Worm (Caenorhabditis elegans) whole organism, mixed stage, embryonic: ENCODE measurements around the gene abhd-3.2.

Experiments
- ceh-39 ChIP-seq: fragments of 150-350 bp; optimal IDR thresholded peaks from 2 replicates; lab custom pipeline; 2014; ENCODE audit warnings: missing biosample characterization, missing genetic modification characterization
- cnd-1 ChIP-seq: fragments of 200-800 bp; sonication (Bioruptor generic); optimal IDR thresholded peaks from 2 replicates; lab custom pipeline; 2018; ENCODE audit warnings: mild to moderate bottlenecking, missing genetic modification characterization, missing compliant biosample characterization
- drap-1 ChIP-seq: fragments of 200-800 bp; sonication (Bioruptor generic); optimal IDR thresholded peaks from 3 replicates; lab custom pipeline; 2018; ENCODE audit warnings: mild to moderate bottlenecking, missing genetic modification characterization, missing compliant biosample characterization
- elt-1 ChIP-seq: sonication (generic microtip); optimal IDR thresholded peaks from 2 replicates; lab custom pipeline; 2017; ENCODE audit warnings: missing genetic modification characterization, mild to moderate bottlenecking, missing compliant biosample characterization, antibody characterized with exemption, moderate library complexity, borderline replicate concordance; ENCODE audit not compliant: insufficient read depth
- elt-3 ChIP-seq: fragments of 150-350 bp; optimal IDR thresholded peaks from 2 replicates; lab custom pipeline; 2014; ENCODE audit warnings: missing biosample characterization, missing genetic modification characterization
- lin-13 ChIP-seq: fragments of 150-350 bp; optimal IDR thresholded peaks from 2 replicates; lab custom pipeline; 2014; ENCODE audit warnings: missing biosample characterization, missing genetic modification characterization
- mab-5 ChIP-seq: fragments of 150-350 bp; optimal IDR thresholded peaks from 2 replicates; lab custom pipeline; 2014; ENCODE audit warnings: missing biosample characterization, missing genetic modification characterization
- nhr-237 ChIP-seq: fragments of 150-350 bp; optimal IDR thresholded peaks from 2 replicates; lab custom pipeline; 2014; ENCODE audit warnings: missing biosample characterization, missing genetic modification characterization
- nhr-76 ChIP-seq: sonication (generic microtip); optimal IDR thresholded peaks from 2 replicates; lab custom pipeline; 2017; ENCODE audit warnings: missing biosample characterization, missing genetic modification characterization
- pha-4 ChIP-seq: fragments of 150-350 bp; optimal IDR thresholded peaks from 2 replicates; lab custom pipeline; 2018; ENCODE audit warnings: missing biosample characterization, missing genetic modification reagents, missing genetic modification characterization
- snpc-4 ChIP-seq: fragments of 150-350 bp; optimal IDR thresholded peaks from 2 replicates; lab custom pipeline; 2014; ENCODE audit warnings: missing biosample characterization, missing genetic modification characterization
- unc-39 ChIP-seq: fragments of 150-350 bp; optimal IDR thresholded peaks from 2 replicates; lab custom pipeline; 2014; ENCODE audit warnings: missing biosample characterization, missing genetic modification characterization
- unc-62 ChIP-seq: fragments of 150-350 bp; optimal IDR thresholded peaks from 2 replicates; lab custom pipeline; 2014; ENCODE audit warnings: missing biosample characterization, missing genetic modification reagents, missing genetic modification characterization
- zip-8 ChIP-seq: fragments of 150-350 bp; optimal IDR thresholded peaks from 2 replicates; lab custom pipeline; 2014; ENCODE audit warnings: missing biosample characterization, missing genetic modification characterization

DNA sequence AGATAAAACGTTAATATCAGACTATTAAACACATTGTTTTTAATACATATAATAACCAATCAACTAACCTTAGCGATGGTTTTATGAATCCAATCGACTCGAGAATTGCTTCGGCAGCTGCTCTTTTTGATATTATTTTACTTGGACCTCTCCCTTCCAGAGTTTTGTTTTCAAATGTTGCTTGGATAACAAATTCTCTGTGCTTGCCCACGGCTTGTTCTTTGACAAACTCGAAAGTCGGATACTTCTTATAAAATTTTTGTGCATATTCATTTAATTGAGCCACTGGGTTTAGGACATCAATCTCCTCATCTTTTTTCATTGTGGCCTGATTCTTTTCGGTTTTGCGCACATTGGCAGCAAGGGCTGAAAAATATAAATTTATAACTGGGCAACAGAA, 47.2 kb upstream of the abhd-3.2 start, which contains the start of gene F55A4.3:
- TF ChIP-seq unc-62 (no peak), lin-13 (tag; lab: Kevin White, UChicago) (no peak), pha-4 (tag; lab: Kevin White, UChicago) (no peak), nhr-237 (tag; lab: Kevin White, UChicago) (no peak), drap-1 (GFP tag; lab: Kevin White, UChicago) (no peak), unc-39 (no peak), mab-5 (no peak), snpc-4 (no peak), elt-3 (no peak), nhr-76 (tag; lab: Kevin White, UChicago) (no peak), elt-1 (no peak), cnd-1 (tag; lab: Kevin White, UChicago) (no peak), ceh-39 (tag; lab: Kevin White, UChicago) (no peak), zip-8 (tag; lab: Kevin White, UChicago) (no peak)
